Worm (Caenorhabditis elegans): ENCODE measurements around the gene F32D1.7.

The F32D1.7 gene

DNA sequence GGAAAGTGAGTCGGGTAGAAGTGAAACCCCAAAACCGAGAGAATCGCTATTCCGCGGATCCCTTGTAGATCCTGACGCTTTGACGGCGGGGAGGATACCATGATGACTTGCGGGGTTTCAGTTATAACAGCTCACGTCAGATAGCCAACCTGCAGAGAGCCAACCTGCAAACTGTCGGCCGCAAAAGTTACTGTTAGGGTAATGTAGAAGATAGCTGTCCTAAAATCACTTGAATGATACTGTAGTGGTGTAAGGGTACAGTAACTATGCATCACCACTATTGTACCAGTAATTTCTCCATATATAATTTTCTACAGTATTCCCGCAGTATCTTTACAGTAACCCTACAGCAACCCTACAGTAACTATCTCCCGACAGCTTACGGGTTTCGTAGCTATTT, 43.5 kb downstream of the F32D1.7 start, which contains the start of gene oac-12:
Gene oac-12, minus strand, starts transcription at position 101 of the 400 bp plus-strand sequence.
- TF ChIP-seq him-1 (tag; optimal IDR thresholded peaks at IDR 0.05) (no peak), dao-5 (tag; optimal IDR thresholded peaks at IDR 0.05) (no peak)

DNA sequence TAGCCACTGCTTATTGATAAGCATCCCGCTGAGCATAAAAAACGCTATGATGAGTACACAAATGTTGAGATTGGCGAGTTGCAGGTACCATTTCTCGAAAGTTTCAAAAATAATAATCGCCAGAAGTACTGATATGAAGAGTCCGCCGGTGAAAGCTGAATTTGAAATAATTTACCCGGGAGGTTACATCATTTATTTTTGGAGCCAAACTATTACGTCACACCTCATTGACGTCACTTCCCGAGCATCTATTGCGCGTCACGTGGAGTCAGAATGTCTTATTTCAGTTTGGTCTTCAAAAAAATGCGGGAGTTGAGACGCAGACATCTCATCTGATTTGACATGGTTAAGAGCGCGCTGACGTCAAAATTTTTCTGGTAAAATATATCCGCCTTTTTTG, 45.2 kb downstream of the F32D1.7 start:
- TF ChIP-seq dao-5 (tag; optimal IDR thresholded peaks at IDR 0.05) (no peak), him-1 (tag; optimal IDR thresholded peaks at IDR 0.05) (no peak), W03F9.2 (tag; optimal IDR thresholded peaks at IDR 0.05) (no peak)

DNA sequence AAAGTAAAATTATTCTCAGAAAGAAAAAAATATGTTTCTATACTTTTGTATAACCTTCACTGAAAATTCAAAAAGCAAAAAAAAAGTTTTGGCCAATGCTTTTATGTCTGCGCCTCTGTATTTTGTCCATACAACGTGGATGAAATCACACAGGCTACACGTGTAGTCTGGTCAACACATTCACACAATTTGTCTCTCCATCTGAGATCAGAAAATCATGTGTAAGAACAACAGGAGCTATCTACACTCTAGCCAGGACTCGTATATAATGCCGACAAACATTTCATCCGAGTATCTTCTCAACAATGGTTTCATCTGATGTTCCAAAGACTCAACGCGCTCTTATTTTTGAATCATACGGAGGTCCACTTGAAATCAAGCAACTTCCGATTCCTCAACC, 49.1 kb downstream of the F32D1.7 start, which contains the start of gene D2063.1:
Gene D2063.1, plus strand, starts transcription at position 281 of the 400 bp plus-strand sequence.
- TF ChIP-seq W03F9.2 (tag; optimal IDR thresholded peaks at IDR 0.05) (no peak), him-1 (tag; optimal IDR thresholded peaks at IDR 0.05) (no peak), dao-5 (tag; optimal IDR thresholded peaks at IDR 0.05) (no peak)

DNA sequence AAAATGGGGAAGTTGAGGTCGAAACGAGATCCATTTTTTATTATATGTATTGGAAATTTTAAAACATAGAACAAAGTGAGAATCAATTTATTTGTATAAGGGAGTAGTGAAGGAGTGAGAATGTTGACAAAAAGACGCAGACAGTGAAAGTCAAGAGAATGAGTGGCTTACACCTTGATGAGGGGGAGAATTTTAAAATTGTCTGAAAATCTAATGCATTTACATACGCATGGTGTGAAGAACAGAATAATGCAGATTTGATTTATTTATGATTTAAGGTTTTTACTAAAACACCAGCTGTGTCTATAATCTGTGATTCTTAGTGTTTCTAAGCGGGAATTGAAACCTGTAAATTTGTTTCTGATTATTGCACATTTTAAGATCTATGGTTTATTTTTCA, 50.6 kb downstream of the F32D1.7 start, which contains the start of gene nhr-125:
Gene nhr-125, minus strand, starts transcription at position 101 of the 400 bp plus-strand sequence.
- TF ChIP-seq W03F9.2 (tag; optimal IDR thresholded peaks at IDR 0.05) (no peak), him-1 (tag; optimal IDR thresholded peaks at IDR 0.05) (no peak), dao-5 (tag; optimal IDR thresholded peaks at IDR 0.05) (no peak)
